Worm (Caenorhabditis elegans): Measurements from ENCODE around the gene mig-15.
A peak's percentile ranks its signal among the peaks of the same experiment; 100 is the strongest.

Gene mig-15

ce11 chrX:10373581-10373980, 54.9 kb downstream of the mig-15 start:
- TF ChIP-seq sox-4 (tag; optimal IDR thresholded peaks at IDR 0.05) (no peak), elt-4 (tag; optimal IDR thresholded peaks at IDR 0.05) (peak; percentile 35), ahr-1 (tag; optimal IDR thresholded peaks at IDR 0.05) (no peak), tbx-2 (tag; optimal IDR thresholded peaks at IDR 0.05) (no peak), sox-2 (GFP tag; IDR thresholded peaks at IDR 0.05) (no peak)

ce11 chrX:10372556-10372955, 55.9 kb downstream of the mig-15 start, which contains the start of gene Y49A10A.2:
Gene Y49A10A.2, minus strand, starts transcription at chrX:10372664.
- TF ChIP-seq hlh-6 (tag; optimal IDR thresholded peaks at IDR 0.05) = peak; percentile 27
- TF ChIP-seq ceh-30 (tag; optimal IDR thresholded peaks at IDR 0.05) = no peak
- peak; percentile 42 for TF ChIP-seq pros-1 (tag; optimal IDR thresholded peaks at IDR 0.05)
- TF ChIP-seq eyg-1 (tag; optimal IDR thresholded peaks at IDR 0.05) = no peak
- TF ChIP-seq dve-1 (tag; optimal IDR thresholded peaks at IDR 0.05) = no peak
- peak; percentile 62 for TF ChIP-seq hlh-8 (tag; optimal IDR thresholded peaks at IDR 0.05)
- peak; percentile 80 for TF ChIP-seq sdc-2 (tag; optimal IDR thresholded peaks at IDR 0.05)
- peak; percentile 12 for TF ChIP-seq rnt-1 (tag; optimal IDR thresholded peaks at IDR 0.05)
- peak; percentile 45 for TF ChIP-seq unc-42 (tag; optimal IDR thresholded peaks at IDR 0.05)
- TF ChIP-seq nfya-1 (tag; optimal IDR thresholded peaks at IDR 0.05) = peak; percentile 61
- TF ChIP-seq ceh-31 (tag; optimal IDR thresholded peaks at IDR 0.05) = peak; percentile 69
- TF ChIP-seq elt-2 (tag; optimal IDR thresholded peaks at IDR 0.05) = peak; percentile 53
- peak; percentile 39 for TF ChIP-seq ref-2 (tag; optimal IDR thresholded peaks at IDR 0.05)
- peak; percentile 36 for TF ChIP-seq tbx-2 (tag; optimal IDR thresholded peaks at IDR 0.05)
- peak; percentile 13 for TF ChIP-seq ceh-14 (tag; optimal IDR thresholded peaks at IDR 0.05)
- no peak for TF ChIP-seq pat-9 (tag; optimal IDR thresholded peaks at IDR 0.05)
- no peak for TF ChIP-seq lim-6 (tag; optimal IDR thresholded peaks at IDR 0.05)
- peak; percentile 48 for TF ChIP-seq ceh-34 (tag; optimal IDR thresholded peaks at IDR 0.05)
